Worm (Caenorhabditis elegans): ENCODE data around the gene nhr-187.

Gene nhr-187

DNA sequence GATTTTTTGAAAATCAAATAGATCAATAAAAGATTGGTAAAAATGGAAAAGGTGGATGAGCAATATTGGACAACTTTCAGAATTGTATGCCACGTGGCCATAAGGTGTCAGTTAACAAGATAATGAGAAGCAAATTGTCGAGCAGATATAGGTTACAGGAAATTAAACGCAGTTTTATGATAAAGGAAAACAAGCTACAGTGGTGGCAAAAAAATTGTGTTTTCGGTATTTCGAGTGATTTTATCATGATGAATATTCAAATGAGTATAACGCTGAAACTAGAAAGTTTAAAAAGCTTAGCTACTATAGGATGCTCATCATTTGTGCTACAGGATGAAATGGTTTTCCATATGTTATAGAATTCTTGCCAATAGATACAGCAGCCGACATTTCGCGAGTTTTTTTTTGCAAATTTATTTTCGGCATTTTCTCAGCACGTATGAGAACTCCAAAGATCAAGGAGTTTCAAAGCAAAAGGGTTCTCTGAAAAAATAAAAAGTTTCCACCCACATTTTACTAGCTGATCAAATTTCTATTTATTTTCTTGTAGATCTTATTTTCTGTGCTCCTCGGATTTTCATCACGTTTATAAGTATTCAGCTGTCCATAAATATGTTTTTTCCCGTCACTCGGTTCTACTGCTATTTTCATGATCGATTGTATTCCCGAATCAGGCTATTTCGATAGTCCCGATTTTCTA, 39.9 kb upstream of the nhr-187 start, which contains the start of the genes str-229 and srh-190:
Gene str-229, minus strand, starts transcription at position 101 of the 700 bp plus-strand sequence.
Gene srh-190, plus strand, starts transcription at position 650 of the 700 bp plus-strand sequence.
- TF ChIP-seq isw-1 (GFP tag; IDR thresholded peaks at IDR 0.05), result no peak
- no peak for TF ChIP-seq mep-1 (tag; optimal IDR thresholded peaks at IDR 0.05)
- TF ChIP-seq pax-3 (tag; optimal IDR thresholded peaks at IDR 0.05), result no peak
- TF ChIP-seq egl-13 (tag; optimal IDR thresholded peaks at IDR 0.05), result no peak
- TF ChIP-seq nhr-77 (tag; optimal IDR thresholded peaks at IDR 0.05), result no peak
- TF ChIP-seq mab-9 (GFP tag; IDR thresholded peaks at IDR 0.05), result no peak

DNA sequence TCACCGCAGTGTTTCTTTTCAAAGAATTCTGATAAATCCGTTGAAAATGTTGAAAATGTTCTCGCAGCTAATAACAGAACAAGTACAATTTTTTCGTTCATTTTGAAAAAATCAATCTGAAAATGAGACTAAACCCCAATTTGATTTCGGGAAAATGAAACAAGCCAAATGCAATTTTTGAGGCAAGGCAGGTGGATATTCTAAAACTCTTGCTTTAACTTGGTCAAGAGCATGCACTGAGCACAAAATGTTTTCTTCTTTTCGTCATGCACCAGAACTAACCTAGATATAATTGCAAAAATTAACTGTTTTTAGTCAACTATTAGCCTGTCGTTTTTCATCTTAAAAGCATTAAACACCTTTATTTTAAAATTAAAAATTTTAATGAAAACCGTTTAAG, 37.4 kb upstream of the nhr-187 start, which contains the start of gene irld-22:
Gene irld-22, minus strand, starts transcription at position 101 of the 400 bp plus-strand sequence.
- TF ChIP-seq ztf-11 (tag; optimal IDR thresholded peaks at IDR 0.05) (no peak), pqm-1 (tag; optimal IDR thresholded peaks at IDR 0.05) (no peak), hlh-17 (GFP tag; optimal IDR thresholded peaks at IDR 0.05; ENCODE audit: borderline replicate concordance) (no peak), rnt-1 (tag; optimal IDR thresholded peaks at IDR 0.05) (no peak), dsc-1 (tag; optimal IDR thresholded peaks at IDR 0.05) (no peak), nhr-84 (tag; optimal IDR thresholded peaks at IDR 0.05) (no peak)

DNA sequence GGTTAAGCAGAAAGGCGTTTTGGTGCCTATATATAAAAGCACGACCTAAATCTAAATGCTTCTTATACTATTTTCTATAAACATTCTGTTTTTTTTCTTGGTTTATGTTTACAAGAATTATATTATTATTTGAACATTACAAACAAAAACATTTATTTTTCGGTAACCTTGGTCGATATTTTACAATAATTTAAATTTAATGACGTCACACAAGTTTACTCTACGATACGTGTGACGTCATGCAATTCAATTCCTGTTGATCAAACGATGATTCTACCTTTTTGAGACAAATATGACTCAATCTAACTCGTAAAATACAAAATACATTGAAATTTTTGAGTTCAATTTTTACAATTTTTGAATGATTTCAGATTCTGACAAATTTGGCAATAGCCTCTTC, 33.3 kb upstream of the nhr-187 start:
- TF ChIP-seq tlp-1 (tag; optimal IDR thresholded peaks at IDR 0.05) (no peak), ama-1 (optimal IDR thresholded peaks at IDR 0.05) (no peak), egl-27 (tag; optimal IDR thresholded peaks at IDR 0.05) (no peak)

DNA sequence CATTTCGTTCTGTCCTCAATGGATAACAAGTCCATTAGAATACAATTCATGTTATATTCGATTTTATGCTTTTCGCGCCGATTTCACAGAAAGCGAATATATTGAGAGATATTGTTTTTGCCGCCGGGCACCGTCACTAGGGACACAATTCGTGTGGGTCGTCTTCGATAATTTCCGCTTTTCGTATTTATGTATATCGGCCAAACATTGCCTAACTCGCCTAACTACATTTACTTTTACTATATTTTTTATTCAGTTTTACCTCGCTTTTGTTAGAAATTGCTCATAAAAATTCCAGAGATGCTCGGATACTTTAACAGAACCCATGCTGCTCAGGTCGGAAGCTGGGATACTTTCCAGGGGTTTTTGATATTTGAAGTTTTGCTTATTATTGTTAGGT, 31.9 kb upstream of the nhr-187 start, which contains the start of gene sre-9:
Gene sre-9, plus strand, starts transcription at position 301 of the 400 bp plus-strand sequence.
- TF ChIP-seq lin-35 (GFP tag; optimal IDR thresholded peaks at IDR 0.05), result no peak
- no peak for TF ChIP-seq tlp-1 (tag; optimal IDR thresholded peaks at IDR 0.05)
- TF ChIP-seq efl-3 (GFP tag; optimal IDR thresholded peaks at IDR 0.05), result no peak
- TF ChIP-seq C16A3.4 (tag; optimal IDR thresholded peaks at IDR 0.05), result no peak
- no peak for TF ChIP-seq unc-30 (tag; optimal IDR thresholded peaks at IDR 0.05)
- no peak for TF ChIP-seq rnt-1 (tag; optimal IDR thresholded peaks at IDR 0.05)
- no peak for TF ChIP-seq hlh-17 (GFP tag; optimal IDR thresholded peaks at IDR 0.05; ENCODE audit: borderline replicate concordance)
- TF ChIP-seq C34B4.2 (tag; optimal IDR thresholded peaks at IDR 0.05), result no peak

DNA sequence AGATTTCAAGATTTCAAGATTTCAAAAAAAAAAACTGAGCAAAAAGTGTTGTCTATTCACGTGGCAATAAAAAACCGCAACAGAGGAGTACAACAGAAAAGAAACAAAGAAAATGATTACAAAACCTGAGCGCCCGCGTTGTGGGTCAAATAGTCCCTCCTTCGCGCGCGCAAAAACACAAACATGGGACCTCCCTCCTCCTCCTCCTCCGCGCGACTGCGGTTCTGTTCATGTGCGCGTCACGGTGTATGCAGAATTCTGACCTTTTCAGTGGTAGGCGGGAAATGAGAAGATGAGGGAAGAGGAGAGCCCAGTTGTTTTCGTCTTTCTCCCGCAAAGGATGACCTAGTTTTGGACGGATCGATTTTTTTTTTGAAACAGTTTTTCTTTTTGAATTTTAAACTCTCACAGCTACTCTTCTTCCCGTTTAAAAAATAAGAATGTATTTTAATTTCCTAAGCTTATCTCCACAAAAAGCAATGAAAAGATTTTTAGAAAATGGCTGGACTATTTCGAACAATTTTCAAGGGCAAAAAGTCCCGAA, 29.7 kb upstream of the nhr-187 start, which contains the start of gene C17E7.4:
Gene C17E7.4, plus strand, starts transcription at position 494 of the 544 bp plus-strand sequence.
- TF ChIP-seq nhr-237 (tag; optimal IDR thresholded peaks at IDR 0.05), result no peak
- TF ChIP-seq sptf-1 (tag; optimal IDR thresholded peaks at IDR 0.05), result no peak
- no peak for TF ChIP-seq nhr-84 (tag; optimal IDR thresholded peaks at IDR 0.05)
- no peak for TF ChIP-seq snu-23 (GFP tag; optimal IDR thresholded peaks at IDR 0.05)
- TF ChIP-seq pqm-1 (tag; optimal IDR thresholded peaks at IDR 0.05), result no peak
- TF ChIP-seq lin-14 (GFP tag; optimal IDR thresholded peaks at IDR 0.05), result no peak
- TF ChIP-seq unc-98 (GFP tag; IDR thresholded peaks at IDR 0.05), result no peak
- no peak for TF ChIP-seq nhr-20 (tag; optimal IDR thresholded peaks at IDR 0.05)
- TF ChIP-seq dsc-1 (tag; optimal IDR thresholded peaks at IDR 0.05), result no peak

DNA sequence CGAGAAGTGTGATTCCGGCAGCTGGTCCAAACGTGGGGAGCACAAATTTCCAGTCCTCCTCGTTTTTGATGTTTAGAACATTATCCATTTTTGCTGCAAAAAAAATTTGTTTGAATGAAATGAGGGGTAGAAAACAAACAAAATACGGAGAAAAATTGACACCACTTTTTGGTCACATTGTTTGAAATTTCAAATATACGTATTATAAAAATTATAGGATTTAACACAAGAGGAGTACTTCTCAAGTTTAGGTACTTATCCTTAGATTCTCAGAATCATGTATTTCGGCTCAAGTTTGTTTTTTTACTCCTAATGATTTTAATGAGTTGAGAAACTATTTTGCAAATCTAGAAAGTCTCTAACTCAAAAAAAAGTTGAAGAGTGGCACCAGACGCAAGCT, 29.2 kb upstream of the nhr-187 start, which contains the start of gene C17E7.12:
Gene C17E7.12, minus strand, starts transcription at position 101 of the 400 bp plus-strand sequence.
- no peak for TF ChIP-seq xbp-1 (tag; optimal IDR thresholded peaks at IDR 0.05)
- no peak for TF ChIP-seq nhr-90 (tag; optimal IDR thresholded peaks at IDR 0.05; ENCODE audit: poor library complexity)

DNA sequence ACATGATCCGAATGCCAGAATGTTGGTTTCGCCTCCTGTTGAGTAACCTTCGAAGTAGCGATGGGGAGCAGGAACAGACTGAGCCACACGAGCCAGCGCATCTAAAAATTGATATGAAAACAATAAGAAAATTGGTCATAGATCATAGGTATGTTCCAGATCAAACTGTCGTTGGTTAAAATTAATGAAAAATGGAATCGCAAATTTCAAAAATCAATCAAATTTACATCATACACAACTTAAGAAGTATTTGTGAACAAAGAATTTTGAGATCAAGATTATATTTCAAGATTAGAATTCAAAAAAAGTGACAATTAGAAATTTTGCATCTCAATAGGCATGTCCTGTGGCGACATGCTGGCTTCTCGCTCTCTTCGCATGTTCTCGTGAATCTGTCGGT, 28.0 kb upstream of the nhr-187 start, which contains the start of gene C17E7.9:
Gene C17E7.9, minus strand, starts transcription at position 101 of the 400 bp plus-strand sequence.
- no peak for TF ChIP-seq snu-23 (GFP tag; optimal IDR thresholded peaks at IDR 0.05)
- no peak for TF ChIP-seq grh-1 (GFP tag; IDR thresholded peaks at IDR 0.05)
- TF ChIP-seq pqm-1 (tag; optimal IDR thresholded peaks at IDR 0.05), result no peak

Measured in whole organism, L1 larva.